Fruit fly (Drosophila melanogaster): ENCODE results near the gene Acbp5.

DNA sequence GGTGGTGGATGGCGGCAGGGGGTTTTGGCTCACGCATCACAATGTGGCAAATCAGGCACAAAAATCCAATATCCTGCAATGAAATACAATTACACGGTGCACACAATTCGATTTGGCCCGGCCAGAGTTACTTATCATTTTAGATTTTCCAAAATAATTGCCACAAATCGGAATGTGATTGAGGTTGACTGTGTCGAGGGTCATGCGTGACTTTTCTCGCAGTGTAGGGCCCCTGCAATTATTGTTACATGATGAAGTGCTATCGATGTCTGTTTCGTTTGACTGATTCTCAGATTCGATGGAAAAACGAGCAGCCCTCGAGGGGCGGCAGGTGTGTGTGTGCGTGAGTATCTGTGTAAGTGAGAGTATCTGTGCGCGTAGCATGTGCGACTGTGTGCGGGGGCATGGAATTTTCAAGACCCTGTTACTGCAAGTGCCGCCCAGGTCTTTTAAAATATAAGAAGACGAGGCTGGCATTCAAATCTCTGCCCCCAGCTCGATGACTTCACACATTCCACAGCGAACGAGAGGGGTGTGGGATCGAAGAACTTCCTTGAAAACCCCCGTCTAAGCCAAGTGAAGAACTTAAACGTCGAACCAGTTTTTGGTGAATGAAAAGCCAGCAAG, 36.2 kb upstream of the Acbp5 start:
- no peak for TF ChIP-seq Mnt (GFP tag; optimal IDR thresholded peaks at IDR 0.05)
- TF ChIP-seq Crg-1 (GFP tag; optimal IDR thresholded peaks at IDR 0.05) = no peak
- no peak for TF ChIP-seq kay (GFP tag; ENCODE audit: borderline replicate concordance)
- no peak for TF ChIP-seq ovo (GFP tag; optimal IDR thresholded peaks at IDR 0.05)

Measured in whole organism, adult.